Fruit fly (Drosophila melanogaster): ENCODE measurements around the gene Pde9.

dm6 chrX:12886543-12886942, 10.6 kb downstream of the Pde9 start:
- TF ChIP-seq CG8478 (optimal IDR thresholded peaks at IDR 0.05) (no peak), CTCF (optimal IDR thresholded peaks at IDR 0.05) (no peak)

All from S2 (cell line).